Fruit fly (Drosophila melanogaster): ENCODE data around the gene Gsc.

DNA sequence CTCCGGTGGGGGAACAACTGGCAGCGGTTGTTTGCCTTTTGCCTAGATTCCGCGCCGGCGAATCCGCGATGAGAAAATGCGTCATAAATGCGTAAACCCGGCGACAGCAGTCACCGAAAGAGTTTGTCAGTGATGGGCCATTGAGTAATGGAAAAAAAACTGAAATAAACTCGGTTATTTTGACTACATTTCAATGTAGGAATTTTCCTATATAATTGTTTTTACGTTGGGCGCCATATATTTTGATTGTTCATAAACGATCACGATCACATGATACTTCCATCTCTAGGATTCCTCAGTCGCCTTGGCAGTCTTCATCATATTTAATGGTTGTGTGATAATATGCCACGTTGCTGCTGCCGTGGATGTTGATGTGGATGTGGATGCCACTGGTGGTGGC is 13.7 kb upstream of the Gsc start:
- no peak for TF ChIP-seq h (GFP tag; optimal IDR thresholded peaks at IDR 0.05)
- TF ChIP-seq sv (GFP tag; optimal IDR thresholded peaks at IDR 0.05) = no peak
- TF ChIP-seq foxo (GFP tag; optimal IDR thresholded peaks at IDR 0.05) = no peak
- no peak for TF ChIP-seq Hr83 (GFP tag; optimal IDR thresholded peaks at IDR 0.05; ENCODE audit: poor library complexity, severe bottlenecking)

Measured in whole organism, wandering third instar larva.